Fruit fly (Drosophila melanogaster): ENCODE measurements around the gene CG12071.

DNA sequence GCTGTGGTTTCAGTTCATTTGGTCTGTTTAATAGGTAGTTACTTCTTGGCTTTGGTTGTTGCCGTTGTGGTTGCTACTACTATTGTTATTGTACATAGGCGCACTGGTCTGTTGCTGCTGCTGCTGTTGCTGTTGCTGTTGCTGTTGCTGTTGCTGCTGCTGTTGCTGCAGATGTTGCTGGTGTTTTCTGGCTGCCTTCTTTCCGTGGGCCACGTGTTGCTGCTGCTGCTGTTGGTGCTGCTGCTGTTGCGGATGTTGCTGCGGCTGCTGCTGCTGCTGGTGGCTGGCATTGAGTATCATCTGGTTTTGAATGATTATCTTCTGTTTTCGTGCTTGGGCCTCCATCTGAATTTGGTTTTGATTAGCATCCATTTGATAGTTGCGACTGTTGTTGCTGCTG lies 2.7 kb downstream of the CG12071 start:
- no peak for TF ChIP-seq Ets96B (tag; optimal IDR thresholded peaks at IDR 0.05)
- TF ChIP-seq OdsH (GFP tag; optimal IDR thresholded peaks at IDR 0.05) = no peak
- TF ChIP-seq Sox102F (GFP tag; optimal IDR thresholded peaks at IDR 0.05) = no peak
- no peak for TF ChIP-seq Gug (GFP tag; IDR thresholded peaks at IDR 0.05)
- TF ChIP-seq CG8632 (GFP tag; optimal IDR thresholded peaks at IDR 0.05) = no peak
- TF ChIP-seq salr (GFP tag; optimal IDR thresholded peaks at IDR 0.05) = no peak
- TF ChIP-seq Hr4 (GFP tag; optimal IDR thresholded peaks at IDR 0.05) = no peak
- no peak for TF ChIP-seq CG10631 (GFP tag; optimal IDR thresholded peaks at IDR 0.05)
- TF ChIP-seq Sox15 (GFP tag; optimal IDR thresholded peaks at IDR 0.05) = no peak
- no peak for TF ChIP-seq svp (GFP tag)
- TF ChIP-seq Lpt (GFP tag; optimal IDR thresholded peaks at IDR 0.05) = no peak
- TF ChIP-seq CG10669 (GFP tag; optimal IDR thresholded peaks at IDR 0.05) = no peak
- no peak for TF ChIP-seq topi (GFP tag; optimal IDR thresholded peaks at IDR 0.05)

All from whole organism, prepupa.